Worm (Caenorhabditis elegans): Measurements from ENCODE around the gene F28C1.1.

F28C1.1 gene

DNA sequence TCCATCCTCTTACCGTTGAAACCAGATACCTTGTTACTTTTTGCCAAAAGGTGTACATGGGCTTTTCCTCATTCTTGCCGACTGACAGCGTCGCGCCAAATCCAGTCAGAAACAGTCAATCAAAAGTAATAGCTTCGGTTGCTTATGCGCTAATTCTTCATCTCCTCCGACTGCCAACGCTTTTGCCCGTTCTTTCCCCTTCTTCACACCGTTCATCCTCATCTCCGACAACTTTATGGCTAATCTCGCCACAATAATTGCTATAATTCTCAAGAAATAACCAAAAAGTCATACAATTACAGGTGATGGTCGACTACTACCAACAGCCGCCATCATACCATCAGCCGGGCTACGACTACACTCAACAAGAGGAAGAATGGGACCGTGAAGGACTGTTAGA lies 27.5 kb downstream of the F28C1.1 start, which contains the start of gene atn-1:
atn-1 (plus strand) TSS at position 301 of the 400 bp plus-strand sequence.
- no peak for TF ChIP-seq athp-1 (tag; optimal IDR thresholded peaks at IDR 0.05)
- TF ChIP-seq unc-62 (GFP tag; optimal IDR thresholded peaks at IDR 0.05): no peak
- no peak for TF ChIP-seq ztf-28 (GFP tag; IDR thresholded peaks at IDR 0.05)

DNA sequence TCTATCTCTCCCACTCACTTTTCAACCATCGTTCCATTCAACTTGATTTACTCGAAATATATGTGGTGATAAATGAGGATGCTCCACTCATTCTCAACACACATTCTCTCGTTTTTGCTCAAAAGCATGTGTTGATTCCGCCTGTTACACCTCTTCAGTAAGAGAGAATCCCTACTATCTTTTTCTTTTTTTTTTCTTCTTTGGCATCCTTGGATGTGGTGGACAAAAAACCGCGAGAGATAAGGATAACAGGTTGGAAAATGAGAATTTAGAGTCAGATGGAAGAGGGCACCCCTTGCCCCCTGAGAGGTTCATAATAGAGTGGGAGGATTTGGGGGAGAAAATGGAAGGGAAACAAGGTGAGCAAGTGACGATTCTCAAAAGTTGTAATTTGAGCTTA lies 28.4 kb downstream of the F28C1.1 start:
- no peak for TF ChIP-seq ceh-100 (GFP tag; IDR thresholded peaks at IDR 0.05)
- 0 out of 2 replicates have a peak, but pooled peaks have one; percentile 10 for TF ChIP-seq hmg-1.2 (GFP tag; IDR thresholded peaks at IDR 0.05)

DNA sequence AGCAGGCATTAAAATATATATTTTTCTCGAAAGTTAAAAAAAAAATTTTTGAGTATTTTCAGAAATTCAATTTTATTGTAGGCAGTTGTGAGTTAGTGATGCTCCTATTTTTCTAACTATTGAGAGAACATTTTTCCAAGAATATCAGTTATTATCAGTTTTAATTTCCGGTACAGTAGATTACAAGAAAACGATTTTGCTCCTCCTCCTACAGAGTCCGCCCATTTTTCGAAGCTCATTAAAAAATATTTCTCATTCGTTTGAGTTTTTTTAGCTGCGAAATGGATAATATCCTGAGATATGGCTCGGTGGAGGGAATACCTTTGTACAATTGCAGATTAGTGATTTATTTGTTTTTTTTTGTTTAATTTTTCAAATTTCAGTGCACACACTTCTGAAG lies 34.0 kb downstream of the F28C1.1 start, which contains the start of gene srt-39:
srt-39 (plus strand) TSS at position 301 of the 400 bp plus-strand sequence.
- TF ChIP-seq cebp-1 (GFP tag; IDR thresholded peaks at IDR 0.05) (no peak), cebp-1 (tag; optimal IDR thresholded peaks at IDR 0.05) (peak; percentile 6), efl-1 (GFP tag; optimal IDR thresholded peaks at IDR 0.05) (no peak)

DNA sequence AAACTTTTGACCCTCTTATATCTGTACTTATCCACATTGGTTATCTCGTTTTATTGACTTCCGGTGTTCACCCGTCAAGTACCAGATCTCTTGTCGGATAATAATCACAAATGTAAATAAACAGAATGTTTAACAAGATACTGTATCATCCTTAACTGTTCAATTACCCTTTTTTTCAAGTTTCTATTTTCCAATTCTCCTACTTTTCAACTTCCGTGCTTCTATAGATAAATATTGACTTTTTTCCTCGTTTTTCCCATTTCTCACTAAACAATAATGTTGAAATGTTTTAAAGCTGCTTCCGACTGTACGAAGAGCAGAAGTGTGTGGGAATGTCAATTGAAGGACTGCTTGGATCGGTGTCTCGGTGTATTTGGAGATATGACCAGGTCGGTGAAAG lies 36.3 kb downstream of the F28C1.1 start, which contains the start of gene inx-11:
inx-11 (plus strand) TSS at position 301 of the 400 bp plus-strand sequence.
- no peak for TF ChIP-seq die-1 (tag; optimal IDR thresholded peaks at IDR 0.05)
- no peak for TF ChIP-seq gei-17 (GFP tag; optimal IDR thresholded peaks at IDR 0.05)
- no peak for TF ChIP-seq B0035.1 (tag; optimal IDR thresholded peaks at IDR 0.05)
- TF ChIP-seq D2030.7 (GFP tag; IDR thresholded peaks at IDR 0.05): no peak
- TF ChIP-seq mcd-1 (GFP tag; IDR thresholded peaks at IDR 0.05): no peak
- TF ChIP-seq Y56A3A.18 (GFP tag; IDR thresholded peaks at IDR 0.05): no peak
- TF ChIP-seq Y53G8AR.9 (GFP tag; conservative IDR thresholded peaks at IDR 0.05): no peak
- no peak for TF ChIP-seq fkh-3 (tag; optimal IDR thresholded peaks at IDR 0.05)
- TF ChIP-seq zim-3 (tag; optimal IDR thresholded peaks at IDR 0.05): no peak
- TF ChIP-seq mes-4 (tag; optimal IDR thresholded peaks at IDR 0.05): no peak

DNA sequence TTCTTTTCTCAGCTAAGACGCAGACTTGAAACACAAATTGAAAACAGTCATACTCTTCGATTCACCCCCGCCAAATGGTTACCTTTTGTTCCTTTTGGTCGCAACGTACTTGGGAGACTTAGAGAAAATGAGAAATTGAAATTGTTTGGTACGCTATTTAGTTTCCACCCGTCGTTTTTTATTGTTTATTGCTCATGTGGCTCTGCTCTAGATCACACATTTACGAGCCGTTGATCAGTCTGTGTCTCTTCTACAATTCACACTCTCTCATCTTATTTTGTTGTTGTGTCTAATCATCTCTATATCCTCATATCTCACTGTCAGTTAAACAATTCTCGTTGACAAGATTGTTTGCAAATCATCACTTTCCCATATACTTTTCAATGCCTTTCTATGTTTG lies 37.4 kb downstream of the F28C1.1 start:
- TF ChIP-seq madf-6 (GFP tag; IDR thresholded peaks at IDR 0.05): peak; percentile 19; the same call in 1 of the 2 replicates
- no peak for TF ChIP-seq efl-1 (GFP tag; optimal IDR thresholded peaks at IDR 0.05)
- no peak for TF ChIP-seq lsy-27 (tag; optimal IDR thresholded peaks at IDR 0.05; ENCODE audit: borderline replicate concordance, insufficient read depth)
- peak; percentile 46; the same call in 1 of the 2 replicates for TF ChIP-seq hmg-1.2 (GFP tag; IDR thresholded peaks at IDR 0.05)
- TF ChIP-seq tbx-9 (tag; optimal IDR thresholded peaks at IDR 0.05; ENCODE audit: borderline replicate concordance): no peak
- no peak for TF ChIP-seq him-1 (tag; optimal IDR thresholded peaks at IDR 0.05)
- TF ChIP-seq B0019.2 (GFP tag; conservative IDR thresholded peaks at IDR 0.05): no peak
- TF ChIP-seq dpl-1 (GFP tag; optimal IDR thresholded peaks at IDR 0.05): no peak
- no peak for TF ChIP-seq snpc-3.4 (tag; optimal IDR thresholded peaks at IDR 0.05)
- TF ChIP-seq pbrm-1 (GFP tag; IDR thresholded peaks at IDR 0.05): no peak
- TF ChIP-seq lag-1 (GFP tag; IDR thresholded peaks at IDR 0.05): no peak
- no peak for TF ChIP-seq somi-1 (GFP tag; optimal IDR thresholded peaks at IDR 0.05)
- no peak for TF ChIP-seq madf-10 (tag; optimal IDR thresholded peaks at IDR 0.05)

DNA sequence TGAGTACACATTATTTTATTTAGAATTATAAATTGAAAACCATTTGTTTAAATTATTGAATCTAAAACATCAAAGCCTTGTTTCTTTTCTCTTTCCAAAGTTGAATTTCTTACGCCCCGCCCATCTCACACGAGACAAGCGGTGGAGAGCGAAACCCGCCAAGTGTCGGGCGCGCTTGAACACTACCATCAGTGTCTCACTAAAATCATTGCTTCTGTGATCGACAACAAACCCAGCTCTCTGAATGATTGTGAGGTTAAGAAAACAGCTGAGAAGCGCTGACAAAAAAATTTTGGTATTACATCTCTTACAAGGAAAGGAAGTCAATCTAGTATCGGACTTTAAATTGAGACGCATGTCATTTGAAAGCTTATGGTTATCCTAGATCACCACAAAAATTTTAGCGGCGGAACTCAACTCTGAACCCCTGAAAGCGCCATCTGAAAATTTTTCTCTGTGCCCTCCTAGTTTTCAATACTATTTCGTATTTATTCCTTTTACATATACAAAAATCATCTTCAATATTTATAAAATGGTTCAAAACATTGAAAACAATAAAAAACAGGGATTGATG lies 40.6 kb downstream of the F28C1.1 start:
- TF ChIP-seq nhr-120 (GFP tag; IDR thresholded peaks at IDR 0.05) (no peak), madf-6 (GFP tag; IDR thresholded peaks at IDR 0.05) (peak; percentile 89), pha-4 (tag; optimal IDR thresholded peaks at IDR 0.05) (no peak), cebp-1 (GFP tag; IDR thresholded peaks at IDR 0.05) (no peak), cebp-1 (tag; optimal IDR thresholded peaks at IDR 0.05) (peak; percentile 62), snpc-4 (GFP tag; optimal IDR thresholded peaks at IDR 0.05) (peak; percentile 100), snpc-4 (tag; optimal IDR thresholded peaks at IDR 0.05) (peak; percentile 99 to 100 (median 100)), cebp-2 (GFP tag; IDR thresholded peaks at IDR 0.05) (0 out of 2 replicates have a peak, but pooled peaks have one; percentile 45), F57A8.1 (GFP tag; optimal IDR thresholded peaks at IDR 0.05) (no peak), snpc-3.4 (tag; optimal IDR thresholded peaks at IDR 0.05) (peak; percentile 99), K11D2.4 (GFP tag; IDR thresholded peaks at IDR 0.05) (peak; percentile 68; the same call in 1 of the 2 replicates), attf-5 (GFP tag; optimal IDR thresholded peaks at IDR 0.05) (no peak), Y53F4B.3 (GFP tag; IDR thresholded peaks at IDR 0.05) (peak; percentile 46), nhr-179 (tag; optimal IDR thresholded peaks at IDR 0.05) (no peak), dpff-1 (tag; optimal IDR thresholded peaks at IDR 0.05) (no peak), F22D6.2 (tag; optimal IDR thresholded peaks at IDR 0.05) (no peak)
